Worm (Caenorhabditis elegans): Measurements from ENCODE around the gene ugt-65.
A peak's percentile ranks its signal among the peaks of the same experiment; 100 is the strongest.
"Not testable (repeated sequence)": the region's sequence is repeated elsewhere in the genome, so short reads cannot be mapped to it uniquely, and the experiment has no call there.

The ugt-65 gene

ce11 chrIV:12438359-12438758, 17.9 kb downstream of the ugt-65 start, which contains the start of gene clec-185:
Gene clec-185 (plus strand): TSS chrIV:12438659.
- TF ChIP-seq W03F9.2 (tag; optimal IDR thresholded peaks at IDR 0.05), result no peak
- TF ChIP-seq dao-5 (tag; optimal IDR thresholded peaks at IDR 0.05), result no peak
- no peak for TF ChIP-seq him-1 (tag; optimal IDR thresholded peaks at IDR 0.05)

ce11 chrIV:12441715-12442114, 21.2 kb downstream of the ugt-65 start, which contains the start of gene C25G4.17:
Gene C25G4.17 (plus strand): TSS chrIV:12442015.
- TF ChIP-seq dao-5 (tag; optimal IDR thresholded peaks at IDR 0.05), result no peak
- TF ChIP-seq W03F9.2 (tag; optimal IDR thresholded peaks at IDR 0.05), result no peak
- TF ChIP-seq him-1 (tag; optimal IDR thresholded peaks at IDR 0.05), result no peak

ce11 chrIV:12443936-12444335, 23.5 kb downstream of the ugt-65 start, which contains the start of gene C25G4.2:
Gene C25G4.2 (minus strand): TSS chrIV:12444035.
- TF ChIP-seq him-1 (tag; optimal IDR thresholded peaks at IDR 0.05), result no peak
- no peak for TF ChIP-seq dao-5 (tag; optimal IDR thresholded peaks at IDR 0.05)
- TF ChIP-seq W03F9.2 (tag; optimal IDR thresholded peaks at IDR 0.05), result no peak

ce11 chrIV:12445463-12445934, 25.0 kb downstream of the ugt-65 start, which contains the start of gene C25G4.3:
Gene C25G4.3 (minus strand): TSS chrIV:12445884.
- TF ChIP-seq him-1 (tag; optimal IDR thresholded peaks at IDR 0.05) (no peak), W03F9.2 (tag; optimal IDR thresholded peaks at IDR 0.05) (no peak), dao-5 (tag; optimal IDR thresholded peaks at IDR 0.05) (no peak)

- no peak for TF ChIP-seq him-1 (tag; optimal IDR thresholded peaks at IDR 0.05)
- TF ChIP-seq dao-5 (tag; optimal IDR thresholded peaks at IDR 0.05), result no peak
- peak; percentile 7 for TF ChIP-seq W03F9.2 (tag; optimal IDR thresholded peaks at IDR 0.05)
Observed at ce11 chrIV:12451225-12451831, 30.8 kb downstream of the ugt-65 start, which contains the start of gene dpy-26. Gene dpy-26 (minus strand): TSS chrIV:12451335.

- TF ChIP-seq dao-5 (tag; optimal IDR thresholded peaks at IDR 0.05) (no peak), him-1 (tag; optimal IDR thresholded peaks at IDR 0.05) (no peak), W03F9.2 (tag; optimal IDR thresholded peaks at IDR 0.05) (no peak)
Observed at ce11 chrIV:12454115-12454514, 33.6 kb downstream of the ugt-65 start, which contains the start of gene spe-44. Gene spe-44 (minus strand): TSS chrIV:12454215.

ce11 chrIV:12454750-12455149, 34.3 kb downstream of the ugt-65 start, which contains the start of gene smz-1:
Gene smz-1 (plus strand): TSS chrIV:12455050.
- TF ChIP-seq dao-5 (tag; optimal IDR thresholded peaks at IDR 0.05) (no peak), W03F9.2 (tag; optimal IDR thresholded peaks at IDR 0.05) (no peak), him-1 (tag; optimal IDR thresholded peaks at IDR 0.05) (no peak)

ce11 chrIV:12456613-12457012, 36.1 kb downstream of the ugt-65 start, which contains the start of gene C25G4.7:
Gene C25G4.7 (plus strand): TSS chrIV:12456913.
- no peak for TF ChIP-seq dao-5 (tag; optimal IDR thresholded peaks at IDR 0.05)
- TF ChIP-seq him-1 (tag; optimal IDR thresholded peaks at IDR 0.05), result no peak
- no peak for TF ChIP-seq W03F9.2 (tag; optimal IDR thresholded peaks at IDR 0.05)

- TF ChIP-seq dao-5 (tag; optimal IDR thresholded peaks at IDR 0.05), result no peak
- TF ChIP-seq W03F9.2 (tag; optimal IDR thresholded peaks at IDR 0.05), result no peak
- no peak for TF ChIP-seq him-1 (tag; optimal IDR thresholded peaks at IDR 0.05)
Observed at ce11 chrIV:12463370-12463769, 42.9 kb downstream of the ugt-65 start, which contains the start of gene C25G4.8. Gene C25G4.8 (minus strand): TSS chrIV:12463470.

- no peak for TF ChIP-seq dao-5 (tag; optimal IDR thresholded peaks at IDR 0.05)
- no peak for TF ChIP-seq W03F9.2 (tag; optimal IDR thresholded peaks at IDR 0.05)
- TF ChIP-seq him-1 (tag; optimal IDR thresholded peaks at IDR 0.05), result no peak
Observed at ce11 chrIV:12464822-12465221, 44.3 kb downstream of the ugt-65 start.

ce11 chrIV:12467761-12468160, 47.3 kb downstream of the ugt-65 start:
- no peak for TF ChIP-seq him-1 (tag; optimal IDR thresholded peaks at IDR 0.05)
- no peak for TF ChIP-seq dao-5 (tag; optimal IDR thresholded peaks at IDR 0.05)
- TF ChIP-seq W03F9.2 (tag; optimal IDR thresholded peaks at IDR 0.05), result no peak

- TF ChIP-seq dao-5 (tag; optimal IDR thresholded peaks at IDR 0.05) (no peak), W03F9.2 (tag; optimal IDR thresholded peaks at IDR 0.05) (no peak), him-1 (tag; optimal IDR thresholded peaks at IDR 0.05) (no peak)
Observed at ce11 chrIV:12468359-12468758, 47.9 kb downstream of the ugt-65 start, which contains the start of gene igdb-2. Gene igdb-2 (plus strand): TSS chrIV:12468659.

- not testable (repeated sequence) for TF ChIP-seq dao-5, W03F9.2, him-1 (tag; optimal IDR thresholded peaks at IDR 0.05)
Observed at ce11 chrIV:12476942-12477341, 56.5 kb downstream of the ugt-65 start, which contains the start of gene T04A11.1. Gene T04A11.1 (minus strand): TSS chrIV:12477042.

- not testable (repeated sequence) for TF ChIP-seq dao-5, him-1, W03F9.2 (tag; optimal IDR thresholded peaks at IDR 0.05)
Observed at ce11 chrIV:12478711-12479110, 58.2 kb downstream of the ugt-65 start, which contains the start of gene igdb-1. Gene igdb-1 (plus strand): TSS chrIV:12479011.
